Fruit fly (Drosophila melanogaster) whole organism, embryonic: ENCODE measurements around the gene mxc.

Source experiments
- Atf-2 ChIP-seq: fragments of 200-800 bp; sonication (Bioruptor generic); optimal IDR thresholded peaks from 2 replicates; lab custom pipeline; 2016; ENCODE audit warnings: missing biosample characterization, missing genetic modification characterization
- CG10274 ChIP-seq: fragments of 200-800 bp; sonication (Bioruptor generic); optimal IDR thresholded peaks from 3 replicates; lab custom pipeline; 2017; ENCODE audit warnings: missing biosample characterization, mild to moderate bottlenecking, missing genetic modification characterization
- CG10654 ChIP-seq: fragments of 200-800 bp; sonication (Bioruptor generic); optimal IDR thresholded peaks from 2 replicates; lab custom pipeline; 2016; ENCODE audit warnings: missing biosample characterization, missing genetic modification characterization
- CG12236 ChIP-seq: fragments of 200-800 bp; sonication (Bioruptor generic); optimal IDR thresholded peaks from 2 replicates; lab custom pipeline; 2016; ENCODE audit warnings: missing biosample characterization, missing genetic modification characterization
- CG12391 ChIP-seq: fragments of 200-800 bp; sonication (Bioruptor generic); optimal IDR thresholded peaks from 3 replicates; lab custom pipeline; 2018; ENCODE audit warnings: missing biosample characterization, mild to moderate bottlenecking, missing genetic modification characterization, moderate library complexity
- CG12769 ChIP-seq: fragments of 200-800 bp; sonication (Bioruptor generic); optimal IDR thresholded peaks from 2 replicates; lab custom pipeline; 2019; ENCODE audit warnings: missing biosample characterization, mild to moderate bottlenecking, missing genetic modification characterization, moderate library complexity
- CG13424 ChIP-seq: fragments of 200-800 bp; sonication (Bioruptor generic); optimal IDR thresholded peaks from 2 replicates; lab custom pipeline; 2019; ENCODE audit warnings: missing biosample characterization, mild to moderate bottlenecking, missing genetic modification characterization, moderate library complexity
- CG17361 ChIP-seq: fragments of 200-800 bp; sonication (Bioruptor generic); IDR thresholded peaks from 3 replicates; pipeline ENCODE4 v1.3.6; 2022; ENCODE audit warnings: missing biosample characterization, missing genetic modification characterization
- CG18262 ChIP-seq: fragments of 200-800 bp; optimal IDR thresholded peaks from 3 replicates; lab custom pipeline; 2019; ENCODE audit warnings: missing biosample characterization, mild to moderate bottlenecking, missing genetic modification characterization, moderate library complexity
- CG1832 ChIP-seq: fragments of 200-800 bp; sonication (Bioruptor generic); optimal IDR thresholded peaks from 2 replicates; lab custom pipeline; 2017; ENCODE audit warnings: missing biosample characterization, mild to moderate bottlenecking, missing genetic modification characterization, inconsistent platforms
- CG32532 ChIP-seq: fragments of 200-800 bp; sonication (Bioruptor generic); IDR thresholded peaks from 2 replicates; pipeline ENCODE4 v1.3.6; 2022; ENCODE audit warnings: missing biosample characterization, missing genetic modification characterization
- CG3726 ChIP-seq: fragments of 200-800 bp; sonication (Bioruptor generic); IDR thresholded peaks from 3 replicates; pipeline ENCODE4, ENCODE4 v1.3.6; 2022; ENCODE audit warnings: missing biosample characterization, missing genetic modification characterization
- CG3847 ChIP-seq: fragments of 200-800 bp; sonication (Bioruptor generic); IDR thresholded peaks from 2 replicates; pipeline ENCODE4 v1.3.6; 2022; ENCODE audit warnings: missing biosample characterization, missing genetic modification characterization
- CG43689 ChIP-seq: fragments of 200-800 bp; sonication (Bioruptor generic); IDR thresholded peaks from 2 replicates; pipeline ENCODE4 v1.3.6; 2022; ENCODE audit warnings: missing biosample characterization, missing genetic modification characterization
- CG5180 ChIP-seq: fragments of 200-800 bp; sonication (Bioruptor generic); optimal IDR thresholded peaks from 3 replicates; lab custom pipeline; 2017; ENCODE audit warnings: missing biosample characterization, missing genetic modification characterization, mild to moderate bottlenecking, moderate library complexity, missing genetic modification reagents
- CG6689 ChIP-seq: fragments of 200-800 bp; sonication (Bioruptor generic); IDR thresholded peaks from 2 replicates; pipeline ENCODE4 v1.3.6; 2022; ENCODE audit warnings: missing biosample characterization, missing genetic modification characterization
- CG8290 ChIP-seq, 3 experiments: fragments of 200-800 bp; sonication (Bioruptor generic); optimal IDR thresholded peaks; 2 replicates each; lab custom pipeline; 2016 to 2019; ENCODE audit warnings: missing biosample characterization in 3 of 3, missing genetic modification characterization in 3 of 3, mild to moderate bottlenecking in 2 of 3, moderate library complexity in 1 of 3
- CG9215 ChIP-seq: fragments of 200-800 bp; sonication (Bioruptor generic); IDR thresholded peaks from 2 replicates; pipeline ENCODE4 v1.3.6; 2022; ENCODE audit warnings: missing biosample characterization, missing genetic modification characterization
- CG9727 ChIP-seq: fragments of 200-800 bp; sonication (Bioruptor generic); optimal IDR thresholded peaks from 3 replicates; lab custom pipeline; 2017; ENCODE audit warnings: missing biosample characterization, mild to moderate bottlenecking, missing genetic modification characterization
- Doc3 ChIP-seq: fragments of 200-800 bp; sonication (Bioruptor generic); IDR thresholded peaks from 3 replicates; pipeline ENCODE4 v1.3.6; 2022; ENCODE audit warnings: missing biosample characterization, missing genetic modification characterization; ENCODE audit not compliant: partially characterized antibody
- Dp ChIP-seq: fragments of 200-800 bp; sonication (Bioruptor generic); optimal IDR thresholded peaks from 2 replicates; lab custom pipeline; 2018; ENCODE audit warnings: missing biosample characterization, mild to moderate bottlenecking, missing genetic modification characterization, moderate library complexity
- Hsf ChIP-seq: fragments of 200-800 bp; sonication (Bioruptor generic); optimal IDR thresholded peaks from 3 replicates; lab custom pipeline; 2016; ENCODE audit warnings: missing biosample characterization, missing genetic modification characterization
- Lhr ChIP-seq: fragments of 200-800 bp; sonication (Bioruptor generic); optimal IDR thresholded peaks from 3 replicates; lab custom pipeline; 2017; ENCODE audit warnings: mild to moderate bottlenecking, missing biosample characterization, missing genetic modification reagents, missing genetic modification characterization
- Pdp1 ChIP-seq, 2 experiments: fragments of 200-800 bp; sonication (Bioruptor generic); optimal IDR thresholded peaks; 3 replicates each; lab custom pipeline; 2016; ENCODE audit warnings: missing biosample characterization in 2 of 2, missing genetic modification characterization in 2 of 2, mild to moderate bottlenecking in 1 of 2, moderate library complexity in 1 of 2
- Rx ChIP-seq: fragments of 200-800 bp; sonication (Bioruptor generic); IDR thresholded peaks from 2 replicates; pipeline ENCODE4 v1.3.6; 2022; ENCODE audit warnings: missing biosample characterization, missing genetic modification characterization
- ap ChIP-seq: fragments of 200-800 bp; sonication (Bioruptor generic); IDR thresholded peaks from 2 replicates; pipeline ENCODE4 v1.3.6; 2022; ENCODE audit warnings: missing biosample characterization, missing genetic modification characterization
- ase ChIP-seq: fragments of 200-800 bp; sonication (Bioruptor generic); IDR thresholded peaks from 3 replicates; pipeline ENCODE4 v1.3.6; 2022; ENCODE audit warnings: missing biosample characterization, missing genetic modification characterization
- bsh ChIP-seq, 2 experiments: fragments of 200-800 bp; sonication (Bioruptor generic); optimal IDR thresholded peaks; 2 replicates each; lab custom pipeline; 2017 to 2018; ENCODE audit warnings: mild to moderate bottlenecking in 2 of 2, missing biosample characterization in 2 of 2, missing genetic modification characterization in 2 of 2, moderate library complexity in 1 of 2
- btn ChIP-seq: fragments of 200-800 bp; sonication (Bioruptor generic); optimal IDR thresholded peaks from 2 replicates; lab custom pipeline; 2016; ENCODE audit warnings: missing biosample characterization, missing genetic modification characterization
- cas ChIP-seq: fragments of 200-800 bp; sonication (Bioruptor generic); IDR thresholded peaks from 2 replicates; pipeline ENCODE4 v1.3.6; 2022; ENCODE audit warnings: missing biosample characterization, missing genetic modification characterization
- dm ChIP-seq: fragments of 200-800 bp; sonication (Bioruptor generic); optimal IDR thresholded peaks from 3 replicates; lab custom pipeline; 2016; ENCODE audit warnings: missing biosample characterization, missing genetic modification characterization
- fu2 ChIP-seq: fragments of 200-800 bp; sonication (Bioruptor generic); optimal IDR thresholded peaks from 2 replicates; lab custom pipeline; 2016; ENCODE audit warnings: missing biosample characterization, missing genetic modification characterization
- gt ChIP-seq: fragments of 200-800 bp; sonication (Bioruptor generic); IDR thresholded peaks from 2 replicates; pipeline ENCODE4 v1.3.6; 2022; ENCODE audit warnings: missing biosample characterization, missing genetic modification characterization
- nerfin-2 ChIP-seq: fragments of 200-800 bp; sonication (Bioruptor generic); IDR thresholded peaks from 2 replicates; pipeline ENCODE4 v1.3.6; 2022; ENCODE audit warnings: missing biosample characterization, missing genetic modification characterization; ENCODE audit not compliant: partially characterized antibody
- pita ChIP-seq: fragments of 200-800 bp; sonication (Bioruptor generic); optimal IDR thresholded peaks from 2 replicates; lab custom pipeline; 2017; ENCODE audit warnings: missing biosample characterization, mild to moderate bottlenecking, missing genetic modification characterization
- psq ChIP-seq: fragments of 200-800 bp; sonication (Bioruptor generic); optimal IDR thresholded peaks from 2 replicates; lab custom pipeline; 2017; ENCODE audit warnings: missing biosample characterization, missing genetic modification characterization
- row ChIP-seq: fragments of 200-800 bp; sonication (Bioruptor generic); IDR thresholded peaks from 3 replicates; pipeline ENCODE4 v1.3.6; 2022; ENCODE audit warnings: missing biosample characterization, missing genetic modification characterization
- salm ChIP-seq: fragments of 200-800 bp; sonication (Bioruptor generic); optimal IDR thresholded peaks from 2 replicates; lab custom pipeline; 2018; ENCODE audit warnings: missing biosample characterization, mild to moderate bottlenecking, missing genetic modification characterization
- sc ChIP-seq, 3 experiments: fragments of >200 bp in 2 of 3; fragments of 200-800 bp in 1 of 3; sonication (Bioruptor generic) in 1 of 3; optimal IDR thresholded peaks; 2 replicates in 2 of 3; 3 replicates in 1 of 3; lab custom pipeline; 2017; ENCODE audit warnings: mild to moderate bottlenecking in 1 of 3, missing biosample characterization in 1 of 3, missing genetic modification characterization in 1 of 3, missing genetic modification reagents in 1 of 3
- schlank ChIP-seq: fragments of 200-800 bp; sonication (Bioruptor generic); optimal IDR thresholded peaks from 2 replicates; lab custom pipeline; 2018; ENCODE audit warnings: missing biosample characterization, mild to moderate bottlenecking, missing genetic modification characterization
- scrt ChIP-seq: fragments of 200-800 bp; sonication (Bioruptor generic); optimal IDR thresholded peaks from 2 replicates; lab custom pipeline; 2018; ENCODE audit warnings: missing biosample characterization, mild to moderate bottlenecking, missing genetic modification characterization, moderate library complexity
- sqz ChIP-seq: fragments of 200-800 bp; sonication (Bioruptor generic); optimal IDR thresholded peaks from 3 replicates; lab custom pipeline; 2018; ENCODE audit warnings: missing biosample characterization, mild to moderate bottlenecking, missing genetic modification characterization
- sr ChIP-seq: fragments of 200-800 bp; sonication (Bioruptor generic); IDR thresholded peaks from 3 replicates; pipeline ENCODE4 v1.3.6; 2022; ENCODE audit warnings: missing biosample characterization, missing genetic modification characterization
- sug ChIP-seq: fragments of 200-800 bp; optimal IDR thresholded peaks from 2 replicates; lab custom pipeline; 2019; ENCODE audit warnings: missing biosample characterization, mild to moderate bottlenecking, missing genetic modification characterization, moderate library complexity
- toy ChIP-seq: fragments of 200-800 bp; sonication (Bioruptor generic); IDR thresholded peaks from 2 replicates; pipeline ENCODE4 v1.3.6; 2022; ENCODE audit warnings: missing biosample characterization, missing genetic modification characterization
- tup ChIP-seq: fragments of 200-800 bp; sonication (Bioruptor generic); optimal IDR thresholded peaks from 2 replicates; lab custom pipeline; 2016; ENCODE audit warnings: missing biosample characterization, mild to moderate bottlenecking, missing genetic modification characterization, moderate library complexity
- unpg ChIP-seq: fragments of 200-800 bp; sonication (Bioruptor generic); optimal IDR thresholded peaks from 3 replicates; lab custom pipeline; 2018; ENCODE audit warnings: missing biosample characterization, mild to moderate bottlenecking, missing genetic modification characterization, moderate library complexity
- vfl ChIP-seq: fragments of 200-800 bp; sonication (Bioruptor generic); optimal IDR thresholded peaks from 2 replicates; lab custom pipeline; 2016; ENCODE audit warnings: missing biosample characterization, missing genetic modification characterization
- wek ChIP-seq: fragments of 200-800 bp; sonication (Bioruptor generic); optimal IDR thresholded peaks from 3 replicates; lab custom pipeline; 2018; ENCODE audit warnings: missing biosample characterization, mild to moderate bottlenecking, missing genetic modification characterization, moderate library complexity
- zf30C ChIP-seq: fragments of 200-800 bp; sonication (Bioruptor generic); optimal IDR thresholded peaks from 3 replicates; lab custom pipeline; 2018; ENCODE audit warnings: missing biosample characterization, mild to moderate bottlenecking, missing genetic modification characterization

mxc gene

DNA sequence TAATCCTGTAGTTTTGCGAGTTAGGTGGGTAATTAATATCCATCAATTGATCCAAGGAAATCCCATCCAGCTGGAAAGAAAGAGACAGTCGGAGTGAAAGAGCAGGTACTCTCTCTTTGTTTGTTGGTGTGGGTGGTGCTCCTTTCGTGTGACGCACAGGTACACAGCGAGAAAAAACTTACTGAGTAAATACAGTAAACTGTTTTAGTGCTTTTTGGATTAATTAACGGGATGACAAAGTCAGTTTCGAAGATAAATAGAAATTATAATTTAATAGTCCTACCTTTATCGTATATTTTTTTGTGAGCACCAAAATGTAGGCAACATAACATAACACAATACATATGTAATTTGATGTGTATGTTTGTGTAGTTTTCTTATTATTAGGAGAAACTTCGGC lies 4.8 kb upstream of the mxc start (continued):
- TF ChIP-seq row (GFP tag; lab: Robert Waterston, UW) (peak; percentile 50; the same call in 2 of the 3 replicates), CG1832 (GFP tag; lab: Kevin White, UChicago) (no peak), pita (GFP tag; lab: Kevin White, UChicago) (no peak), gt (GFP tag; lab: Robert Waterston, UW) (no peak), salm (tag; lab: Kevin White, UChicago) (no peak), CG18262 (tag; lab: Kevin White, UChicago) (peak; percentile 28), sr (GFP tag; lab: Robert Waterston, UW) (no peak), CG9215 (GFP tag; lab: Robert Waterston, UW) (no peak), sqz (no peak), unpg (peak; percentile 29), btn (GFP tag; lab: Kevin White, UChicago) (no peak), sug (tag; lab: Kevin White, UChicago) (no peak), toy (GFP tag; lab: Robert Waterston, UW) (no peak), CG6689 (GFP tag; lab: Robert Waterston, UW) (no peak), dm (GFP tag; lab: Kevin White, UChicago) (no peak), CG8290 (GFP tag; optimal IDR thresholded peaks at IDR 0.05; lab: Kevin White, UChicago) (no peak), CG8290 (tag; optimal IDR thresholded peaks at IDR 0.05; lab: Kevin White, UChicago) (no peak), Doc3 (GFP tag; lab: Robert Waterston, UW) (no peak), tup (no peak), fu2 (no peak), zf30C (GFP tag; lab: Kevin White, UChicago) (peak; percentile 69), CG5180 (no peak), CG10274 (GFP tag; lab: Kevin White, UChicago) (no peak), Hsf (GFP tag; lab: Kevin White, UChicago) (peak; percentile 30), CG12391 (tag; lab: Kevin White, UChicago) (peak; percentile 35), ap (no peak), CG12769 (tag; lab: Kevin White, UChicago) (no peak), CG12236 (GFP tag; lab: Kevin White, UChicago) (no peak), CG43689 (GFP tag; lab: Robert Waterston, UW) (no peak), Dp (GFP tag; lab: Kevin White, UChicago) (no peak), Lhr (GFP tag; lab: Kevin White, UChicago) (no peak), psq (GFP tag; lab: Kevin White, UChicago) (no peak), bsh (GFP tag; optimal IDR thresholded peaks at IDR 0.05; lab: Kevin White, UChicago) (peak in 1 of 2 experiments; percentile 46), sc (optimal IDR thresholded peaks at IDR 0.05; lab: Kevin White, UChicago) (no peak), sc (GFP tag; optimal IDR thresholded peaks at IDR 0.05; lab: Kevin White, UChicago) (no peak), Atf-2 (GFP tag; lab: Kevin White, UChicago) (no peak), cas (GFP tag; lab: Robert Waterston, UW) (no peak), CG3726 (GFP tag; lab: Robert Waterston, UW) (no peak), CG10654 (GFP tag; lab: Kevin White, UChicago) (no peak), schlank (no peak), CG9727 (GFP tag; lab: Kevin White, UChicago) (peak; percentile 33), Rx (GFP tag; lab: Robert Waterston, UW) (no peak), scrt (GFP tag; lab: Kevin White, UChicago) (no peak), CG17361 (GFP tag; lab: Robert Waterston, UW) (no peak), Pdp1 (GFP tag; optimal IDR thresholded peaks at IDR 0.05; lab: Kevin White, UChicago) (no peak), CG3847 (GFP tag; lab: Robert Waterston, UW) (no peak), CG13424 (peak; percentile 14), vfl (GFP tag; lab: Kevin White, UChicago) (no peak), ase (GFP tag; lab: Robert Waterston, UW) (no peak), wek (GFP tag; lab: Kevin White, UChicago) (no peak), CG32532 (GFP tag; lab: Robert Waterston, UW) (peak; percentile 39; the same call in 1 of the 2 replicates), nerfin-2 (no peak)
